Worm (Caenorhabditis elegans): Measurements from ENCODE around the gene F19H8.2.
A peak's percentile ranks its signal among the peaks of the same experiment; 100 is the strongest.

Gene F19H8.2

DNA sequence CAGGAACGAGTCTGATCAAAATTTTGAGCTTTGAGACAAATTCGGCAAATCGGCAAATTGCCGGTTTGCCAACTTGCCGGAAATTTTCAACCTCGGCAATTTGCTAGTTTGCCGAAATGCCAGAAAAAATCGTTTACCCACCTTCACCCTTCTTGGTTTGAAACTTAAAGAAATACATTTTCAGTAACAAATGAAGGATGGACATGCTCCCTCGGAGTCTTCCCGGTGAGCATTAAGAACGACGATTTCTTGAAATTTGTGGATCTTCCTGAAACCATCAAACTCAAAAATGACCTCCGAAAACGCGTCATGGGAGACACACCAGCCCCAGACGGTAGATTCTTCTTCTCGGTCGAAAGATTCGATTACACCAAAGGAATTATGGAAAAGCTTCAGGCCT lies 2.9 kb downstream of the F19H8.2 start:
- no peak for TF ChIP-seq nhr-19 (GFP tag; conservative IDR thresholded peaks at IDR 0.05)
- TF ChIP-seq grh-1 (GFP tag; IDR thresholded peaks at IDR 0.05), result no peak
- no peak for TF ChIP-seq efl-1 (optimal IDR thresholded peaks at IDR 0.05)
- peak in 1 of 2 experiments; percentile 51 for TF ChIP-seq efl-1 (GFP tag; optimal IDR thresholded peaks at IDR 0.05 in 1 of 2)

DNA sequence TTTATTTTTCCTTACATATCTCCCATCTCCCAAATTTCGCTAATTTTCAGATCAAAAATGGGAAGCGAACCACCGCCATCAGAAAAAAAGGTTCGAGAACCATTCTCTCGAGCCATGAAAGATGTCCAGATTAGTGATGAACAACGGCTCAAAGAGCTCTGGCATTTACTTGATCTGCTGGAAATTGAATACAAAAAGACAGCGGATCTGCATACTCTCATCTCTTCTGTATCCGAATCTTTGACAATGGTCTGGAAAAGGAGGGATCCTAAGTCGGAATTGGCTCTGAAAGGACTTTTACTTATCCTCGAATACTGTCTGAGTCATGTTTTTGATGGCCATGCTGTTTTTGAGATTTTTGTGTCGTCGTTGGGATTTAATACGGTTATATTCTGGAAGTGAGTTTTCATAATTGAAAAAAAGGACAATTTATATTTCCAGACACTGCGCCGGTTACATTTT lies 4.8 kb downstream of the F19H8.2 start, which contains the start of gene tps-2:
Gene tps-2, plus strand, starts transcription at position 51 of the 462 bp plus-strand sequence.
- peak; percentile 63 for TF ChIP-seq ama-1 (optimal IDR thresholded peaks at IDR 0.05)
- no peak for TF ChIP-seq sup-37 (GFP tag; optimal IDR thresholded peaks at IDR 0.05)
- TF ChIP-seq lin-14 (GFP tag; optimal IDR thresholded peaks at IDR 0.05), result no peak
- TF ChIP-seq nhr-84 (tag; optimal IDR thresholded peaks at IDR 0.05), result no peak

DNA sequence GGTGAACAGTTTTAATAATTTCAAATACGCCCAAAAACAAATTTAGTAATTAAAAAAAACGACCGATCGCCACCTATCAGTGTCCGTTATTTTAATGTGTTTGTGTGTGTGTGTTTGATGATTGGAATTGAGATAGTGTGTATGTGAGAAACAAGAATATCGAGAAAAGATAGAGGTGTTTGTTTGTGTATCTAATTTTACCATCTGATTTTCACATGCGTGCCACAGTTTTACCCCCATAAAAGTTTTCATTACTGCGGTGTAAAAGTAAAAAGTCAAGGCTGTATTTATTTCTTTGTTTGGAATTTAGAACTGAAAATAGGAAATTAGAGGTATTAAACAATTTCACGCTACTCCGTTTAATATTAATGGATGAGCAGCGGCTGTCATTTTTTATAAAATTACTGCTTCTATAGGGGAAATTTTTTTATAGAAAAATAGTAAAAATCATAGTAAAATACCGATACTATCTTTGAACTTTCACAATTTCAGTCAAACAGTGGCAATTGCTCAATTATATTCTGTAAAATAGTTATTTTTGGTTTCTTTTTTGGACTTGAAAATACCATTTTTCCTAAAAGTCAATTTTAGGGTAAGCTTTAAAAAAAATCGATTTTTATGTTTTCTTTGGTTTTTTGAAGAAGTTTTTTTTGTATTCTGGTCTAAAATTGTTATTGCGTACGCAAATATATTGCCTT lies 5.6 kb downstream of the F19H8.2 start:
- TF ChIP-seq C16A3.4 (tag; optimal IDR thresholded peaks at IDR 0.05) (peak; percentile 18), ama-1 (optimal IDR thresholded peaks at IDR 0.05) (peak; percentile 22), alr-1 (tag; optimal IDR thresholded peaks at IDR 0.05; ENCODE audit: borderline replicate concordance) (no peak), pqm-1 (tag; optimal IDR thresholded peaks at IDR 0.05) (no peak), hlh-4 (tag; optimal IDR thresholded peaks at IDR 0.05) (no peak), nhr-76 (tag; optimal IDR thresholded peaks at IDR 0.05) (no peak), blmp-1 (tag; optimal IDR thresholded peaks at IDR 0.05) (peak; percentile 46), skn-1 (tag; optimal IDR thresholded peaks at IDR 0.05) (no peak), tlp-1 (tag; optimal IDR thresholded peaks at IDR 0.05) (no peak), nhr-19 (GFP tag; conservative IDR thresholded peaks at IDR 0.05) (peak; percentile 31), efl-3 (GFP tag; optimal IDR thresholded peaks at IDR 0.05) (no peak), lsy-2 (tag; optimal IDR thresholded peaks at IDR 0.05) (peak in 1 of 2 experiments; percentile 10), jun-1 (tag; optimal IDR thresholded peaks at IDR 0.05) (no peak), ceh-82 (tag; optimal IDR thresholded peaks at IDR 0.05) (no peak), fkh-8 (tag; optimal IDR thresholded peaks at IDR 0.05) (no peak), aly-2 (tag; optimal IDR thresholded peaks at IDR 0.05) (no peak), elt-2 (tag; optimal IDR thresholded peaks at IDR 0.05) (peak; percentile 7), mep-1 (tag; optimal IDR thresholded peaks at IDR 0.05) (peak; percentile 31), C34B4.2 (tag; optimal IDR thresholded peaks at IDR 0.05) (no peak), nhr-90 (tag; optimal IDR thresholded peaks at IDR 0.05; ENCODE audit: poor library complexity) (peak; percentile 48), lin-35 (GFP tag; optimal IDR thresholded peaks at IDR 0.05) (peak in 1 of 2 experiments; percentile 45), ceh-8 (GFP tag; optimal IDR thresholded peaks at IDR 0.05) (no peak), snu-23 (GFP tag; optimal IDR thresholded peaks at IDR 0.05) (peak; percentile 59), lin-14 (GFP tag; optimal IDR thresholded peaks at IDR 0.05) (peak; percentile 69), fkh-10 (GFP tag; optimal IDR thresholded peaks at IDR 0.05) (no peak), fos-1 (tag; optimal IDR thresholded peaks at IDR 0.05) (no peak), elt-3 (tag; optimal IDR thresholded peaks at IDR 0.05) (peak in 4 of 6 experiments; percentile 33 to 54 (median 39)), nhr-20 (tag; optimal IDR thresholded peaks at IDR 0.05) (peak; percentile 61), nhr-85 (tag) (peak; percentile 92), sup-37 (GFP tag; optimal IDR thresholded peaks at IDR 0.05) (peak; percentile 0), nhr-71 (tag; optimal IDR thresholded peaks at IDR 0.05) (peak; percentile 41)

DNA sequence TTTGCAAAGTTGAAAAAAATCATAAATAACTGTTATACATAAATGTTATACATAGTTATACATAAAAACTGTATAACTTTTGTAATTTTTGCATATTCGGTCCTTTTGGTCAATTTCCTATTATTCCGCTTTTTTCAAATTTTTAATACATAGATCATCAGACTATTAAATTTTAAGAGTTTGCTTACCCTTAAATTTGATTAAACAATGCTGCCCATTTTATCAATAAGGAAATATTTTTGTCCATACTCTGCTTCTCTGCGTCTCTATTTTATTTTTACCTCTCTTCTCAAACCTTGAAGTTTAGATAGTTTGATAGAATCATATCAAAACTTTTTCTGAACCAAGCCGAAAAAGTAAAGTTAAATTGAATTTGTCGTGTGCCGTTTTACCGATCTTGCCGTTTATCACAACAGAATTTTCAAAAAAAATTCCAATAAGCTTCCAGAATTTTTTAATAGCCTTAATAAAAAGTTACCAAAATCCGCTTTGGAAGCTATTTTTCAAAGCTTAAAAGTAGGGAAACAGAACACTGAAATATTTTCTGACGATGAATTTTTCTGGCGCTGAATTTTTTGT lies 6.3 kb downstream of the F19H8.2 start:
- TF ChIP-seq mep-1 (tag; optimal IDR thresholded peaks at IDR 0.05) (peak; percentile 6), egl-27 (tag; optimal IDR thresholded peaks at IDR 0.05) (no peak)

Data from whole organism, L1 larva.